Worm (Caenorhabditis elegans) whole organism, young adult: ENCODE results near the gene srsx-33.

Experiments used
- K11D2.4 ChIP-seq: fragments of 200-800 bp; sonication (Bioruptor generic); IDR thresholded peaks from 2 replicates; pipeline ENCODE4 v1.3.6; 2022; ENCODE audit warnings: missing genetic modification reagents, missing genetic modification characterization, missing compliant biosample characterization
- attf-5 ChIP-seq: fragments of 200-800 bp; sonication (Bioruptor generic); optimal IDR thresholded peaks from 2 replicates; lab custom pipeline; 2018; ENCODE audit warnings: mild to moderate bottlenecking, missing genetic modification characterization, missing compliant biosample characterization
- ceh-58 ChIP-seq: fragments of 200-800 bp; sonication (Bioruptor generic); IDR thresholded peaks from 2 replicates; pipeline ENCODE4 v1.3.6; 2022; ENCODE audit warnings: missing genetic modification characterization, missing compliant biosample characterization
- efl-1 ChIP-seq: fragments of 150-350 bp; optimal IDR thresholded peaks from 2 replicates; lab custom pipeline; 2014; ENCODE audit warnings: missing biosample characterization, missing genetic modification reagents, missing genetic modification characterization
- gei-17 ChIP-seq: fragments of 200-800 bp; sonication (Bioruptor generic); optimal IDR thresholded peaks from 2 replicates; lab custom pipeline; 2018; ENCODE audit warnings: mild to moderate bottlenecking, missing genetic modification characterization, missing compliant biosample characterization
- mes-4 ChIP-seq: sonication (generic microtip); optimal IDR thresholded peaks from 2 replicates; lab custom pipeline; 2016; ENCODE audit warnings: missing genotype, missing genetic modification characterization, missing compliant biosample characterization
- nhr-120 ChIP-seq: fragments of 200-800 bp; sonication (Bioruptor generic); IDR thresholded peaks from 2 replicates; pipeline ENCODE4 v1.3.6; 2022; ENCODE audit warnings: missing genetic modification characterization, missing compliant biosample characterization
- nhr-90 ChIP-seq: sonication (generic microtip); optimal IDR thresholded peaks from 2 replicates; lab custom pipeline; 2016; ENCODE audit warnings: missing genotype, mild to moderate bottlenecking, missing genetic modification characterization, missing compliant biosample characterization
- pha-4 ChIP-seq: fragments of 150-350 bp; sonication (generic microtip); optimal IDR thresholded peaks from 2 replicates; lab custom pipeline; 2014; ENCODE audit warnings: missing biosample characterization, missing genetic modification reagents, missing genetic modification characterization
- rpc-1 ChIP-seq, 2 experiments: fragments of 150-350 bp in 1 of 2; sonication (generic microtip) in 1 of 2; optimal IDR thresholded peaks; 2 replicates each; lab custom pipeline; 2014 to 2018; ENCODE audit warnings: missing biosample characterization in 1 of 2, missing genetic modification characterization in 1 of 2, missing genetic modification reagents in 1 of 2, missing genotype in 1 of 2
- snpc-4 ChIP-seq, 5 experiments: fragments of 150-350 bp in 1 of 5; sonication (generic microtip) in 4 of 5; optimal IDR thresholded peaks; 2 replicates each; lab custom pipeline; 2014 to 2018; ENCODE audit warnings: missing genetic modification characterization in 5 of 5, missing biosample characterization in 3 of 5, antibody characterized with exemption in 2 of 5, mild to moderate bottlenecking in 2 of 5, missing compliant biosample characterization in 2 of 5, missing genotype in 2 of 5, moderate library complexity in 2 of 5, missing genetic modification reagents in 1 of 5
- unc-62 ChIP-seq: fragments of 150-350 bp; optimal IDR thresholded peaks from 2 replicates; lab custom pipeline; 2014; ENCODE audit warnings: missing biosample characterization, missing genetic modification reagents, missing genetic modification characterization

ce11 chrV:11290888-11291287 is 38.6 kb upstream of the srsx-33 start, which contains the start of gene C03E10.1:
- TF ChIP-seq attf-5 (GFP tag; lab: Kevin White, UChicago) (no peak), nhr-120 (GFP tag; lab: Robert Waterston, UW) (no peak), ceh-58 (GFP tag; lab: Robert Waterston, UW) (no peak), unc-62 (GFP tag; lab: Kevin White, UChicago) (no peak), snpc-4 (GFP tag; optimal IDR thresholded peaks at IDR 0.05; lab: Kevin White, UChicago) (no peak), snpc-4 (tag; optimal IDR thresholded peaks at IDR 0.05; lab: Kevin White, UChicago) (no peak), K11D2.4 (no peak), gei-17 (no peak), pha-4 (tag; lab: Kevin White, UChicago) (no peak), mes-4 (tag; lab: Kevin White, UChicago) (no peak), rpc-1 (optimal IDR thresholded peaks at IDR 0.05; lab: Kevin White, UChicago) (no peak), rpc-1 (tag; optimal IDR thresholded peaks at IDR 0.05; lab: Kevin White, UChicago) (no peak), efl-1 (GFP tag; lab: Kevin White, UChicago) (no peak), nhr-90 (tag; lab: Kevin White, UChicago) (no peak)
